Worm (Caenorhabditis elegans) whole organism, L4 larva: ENCODE data around the gene Y53C12A.8.
"Not testable (repeated sequence)": the region's sequence is repeated elsewhere in the genome, so short reads cannot be mapped to it uniquely, and the experiment has no call there.

Experiments used
- D1046.2 ChIP-seq: fragments of 200-800 bp; sonication (Bioruptor generic); IDR thresholded peaks from 2 replicates; pipeline ENCODE4 v1.3.6; 2022; ENCODE audit warnings: missing genetic modification characterization, missing compliant biosample characterization
- F37D6.2 ChIP-seq: sonication (generic microtip); optimal IDR thresholded peaks from 2 replicates; lab custom pipeline; 2016; ENCODE audit warnings: mild to moderate bottlenecking, missing genetic modification characterization, missing compliant biosample characterization
- F44E2.7 ChIP-seq: fragments of 200-800 bp; sonication (Bioruptor generic); IDR thresholded peaks from 2 replicates; pipeline ENCODE4 v2.1.2; 2022; ENCODE audit warnings: missing genetic modification characterization, missing compliant biosample characterization
- Y105C5A.15 ChIP-seq: fragments of 200-800 bp; sonication (Bioruptor generic); IDR thresholded peaks from 2 replicates; pipeline ENCODE4 v1.3.6; 2022; ENCODE audit warnings: missing genetic modification characterization, missing compliant biosample characterization
- Y75B8A.6 ChIP-seq: fragments of 200-800 bp; sonication (Bioruptor generic); IDR thresholded peaks from 2 replicates; pipeline ENCODE4 v1.3.6; 2022; ENCODE audit warnings: missing genetic modification reagents, missing genetic modification characterization, missing compliant biosample characterization
- aha-1 ChIP-seq: fragments of 150-350 bp; peaks from one replicate; lab custom pipeline; 2014; ENCODE audit warnings: missing biosample characterization, missing genetic modification characterization
- ama-1 ChIP-seq: fragments of 150-350 bp; optimal IDR thresholded peaks from 2 replicates; lab custom pipeline; 2014; ENCODE audit warnings: inconsistent platforms, mixed read lengths
- arid-1 ChIP-seq: fragments of 200-800 bp; sonication (Bioruptor generic); conservative IDR thresholded peaks from 2 replicates; pipeline ENCODE4 v1.3.6; 2022; ENCODE audit warnings: missing genetic modification reagents, missing genetic modification characterization, missing compliant biosample characterization
- attf-4 ChIP-seq: sonication (generic microtip); optimal IDR thresholded peaks from 3 replicates; lab custom pipeline; 2017; ENCODE audit warnings: missing biosample characterization, missing genetic modification characterization
- ceh-20 ChIP-seq: fragments of 200-800 bp; sonication (Bioruptor generic); IDR thresholded peaks from 2 replicates; pipeline ENCODE4 v1.3.6; 2022; ENCODE audit warnings: missing genetic modification reagents, missing genetic modification characterization, missing compliant biosample characterization
- ceh-82 ChIP-seq: sonication (generic microtip); optimal IDR thresholded peaks from 2 replicates; lab custom pipeline; 2017; ENCODE audit warnings: missing biosample characterization, missing genetic modification characterization
- dmd-6 ChIP-seq: fragments of 200-800 bp; sonication (Bioruptor generic); IDR thresholded peaks from 2 replicates; pipeline ENCODE4 v1.3.6; 2022; ENCODE audit warnings: missing genetic modification reagents, missing genetic modification characterization, missing compliant biosample characterization
- dpl-1 ChIP-seq: fragments of 150-350 bp; optimal IDR thresholded peaks from 2 replicates; lab custom pipeline; 2014; ENCODE audit warnings: missing biosample characterization, missing genetic modification reagents, missing genetic modification characterization
- dve-1 ChIP-seq: sonication (generic microtip); optimal IDR thresholded peaks from 2 replicates; lab custom pipeline; 2017; ENCODE audit warnings: antibody characterized with exemption, mild to moderate bottlenecking, missing genetic modification characterization, missing compliant biosample characterization; ENCODE audit not compliant: insufficient read depth
- egl-27 ChIP-seq: sonication (generic microtip); optimal IDR thresholded peaks from 3 replicates; lab custom pipeline; 2017; ENCODE audit warnings: missing biosample characterization, missing genetic modification reagents, missing genetic modification characterization
- egl-43 ChIP-seq: fragments of 200-800 bp; sonication (Bioruptor generic); IDR thresholded peaks from 2 replicates; pipeline ENCODE4 v1.3.6; 2022; ENCODE audit warnings: missing genetic modification reagents, missing genetic modification characterization, missing compliant biosample characterization
- fkh-10 ChIP-seq: fragments of 150-350 bp; optimal IDR thresholded peaks from 2 replicates; lab custom pipeline; 2014; ENCODE audit warnings: missing biosample characterization, missing genetic modification reagents, missing genetic modification characterization
- hlh-11 ChIP-seq: fragments of 200-800 bp; sonication (Bioruptor generic); optimal IDR thresholded peaks from 2 replicates; lab custom pipeline; 2018; ENCODE audit warnings: mild to moderate bottlenecking, missing genetic modification characterization, missing compliant biosample characterization
- hlh-30 ChIP-seq: sonication (generic microtip); optimal IDR thresholded peaks from 2 replicates; lab custom pipeline; 2017; ENCODE audit warnings: antibody characterized with exemption, mild to moderate bottlenecking, missing genetic modification characterization, missing compliant biosample characterization; ENCODE audit not compliant: insufficient read depth
- hmg-1.1 ChIP-seq: fragments of 200-800 bp; sonication (Bioruptor generic); IDR thresholded peaks from 2 replicates; pipeline ENCODE4 v1.3.6; 2022; ENCODE audit warnings: missing genetic modification reagents, missing genetic modification characterization, missing compliant biosample characterization
- lim-7 ChIP-seq: fragments of 200-800 bp; sonication (Bioruptor generic); IDR thresholded peaks from 2 replicates; pipeline ENCODE4 v1.3.6; 2022; ENCODE audit warnings: missing genetic modification characterization, missing compliant biosample characterization
- lin-1 ChIP-seq: fragments of 200-800 bp; sonication (Bioruptor generic); IDR thresholded peaks from 2 replicates; pipeline ENCODE4 v1.3.6; 2022; ENCODE audit warnings: missing genetic modification reagents, missing genetic modification characterization, missing compliant biosample characterization
- lin-38 ChIP-seq: fragments of 200-800 bp; sonication (Bioruptor generic); IDR thresholded peaks from 2 replicates; pipeline ENCODE4 v1.3.6; 2022; ENCODE audit warnings: missing genetic modification reagents, missing genetic modification characterization, missing compliant biosample characterization
- lsy-2 ChIP-seq, 2 experiments: fragments of 150-350 bp in 1 of 2; sonication (generic microtip) in 1 of 2; optimal IDR thresholded peaks; 2 replicates each; lab custom pipeline; 2014 to 2017; ENCODE audit warnings: missing biosample characterization in 2 of 2, missing genetic modification characterization in 2 of 2
- madf-9 ChIP-seq: fragments of 200-800 bp; sonication (Bioruptor generic); conservative IDR thresholded peaks from 2 replicates; pipeline ENCODE4 v1.3.6; 2022; ENCODE audit warnings: missing genetic modification reagents, missing genetic modification characterization, missing compliant biosample characterization
- mdt-29 ChIP-seq: fragments of 200-800 bp; sonication (Bioruptor generic); IDR thresholded peaks from 2 replicates; pipeline ENCODE4 v1.3.6; 2022; ENCODE audit warnings: missing genetic modification reagents, missing genetic modification characterization, missing compliant biosample characterization
- mep-1 ChIP-seq: fragments of 150-350 bp; sonication (generic microtip); optimal IDR thresholded peaks from 3 replicates; lab custom pipeline; 2014; ENCODE audit warnings: missing biosample characterization, missing genetic modification characterization
- mes-2 ChIP-seq: sonication (generic microtip); optimal IDR thresholded peaks from 2 replicates; lab custom pipeline; 2016; ENCODE audit warnings: missing genotype, mild to moderate bottlenecking, missing genetic modification characterization, missing compliant biosample characterization; ENCODE audit not compliant: poor library complexity, severe bottlenecking
- nhr-102 ChIP-seq: sonication (generic microtip); optimal IDR thresholded peaks from 2 replicates; lab custom pipeline; 2016; ENCODE audit warnings: mild to moderate bottlenecking, missing genetic modification characterization, moderate library complexity, missing compliant biosample characterization
- nhr-6 ChIP-seq: fragments of 150-350 bp; optimal IDR thresholded peaks from 2 replicates; lab custom pipeline; 2014; ENCODE audit warnings: missing biosample characterization, missing genetic modification characterization
- pha-4 ChIP-seq, 2 experiments: fragments of 150-350 bp in 1 of 2; fragments of 200-800 bp in 1 of 2; sonication (Bioruptor generic) in 1 of 2; IDR thresholded peaks in 1 of 2; optimal IDR thresholded peaks in 1 of 2; 2 replicates each; pipeline versions ENCODE4 v1.3.6 to Lab custom; 2014 to 2022; ENCODE audit warnings: missing genetic modification characterization in 2 of 2, missing genetic modification reagents in 2 of 2, missing biosample characterization in 1 of 2, missing compliant biosample characterization in 1 of 2
- php-3 ChIP-seq: fragments of 200-800 bp; sonication (Bioruptor generic); IDR thresholded peaks from 2 replicates; pipeline ENCODE4 v1.3.6; 2022; ENCODE audit warnings: missing genetic modification reagents, missing genetic modification characterization, missing compliant biosample characterization
- pqm-1 ChIP-seq: sonication (generic microtip); optimal IDR thresholded peaks from 2 replicates; lab custom pipeline; 2017; ENCODE audit warnings: missing biosample characterization, missing genetic modification characterization
- set-16 ChIP-seq: fragments of 200-800 bp; sonication (Bioruptor generic); IDR thresholded peaks from 2 replicates; pipeline ENCODE4 v1.3.6; 2022; ENCODE audit warnings: missing genetic modification reagents, missing genetic modification characterization, missing compliant biosample characterization
- skn-1 ChIP-seq: fragments of 150-350 bp; optimal IDR thresholded peaks from 2 replicates; lab custom pipeline; 2014; ENCODE audit warnings: missing biosample characterization, missing genetic modification characterization
- spr-1 ChIP-seq: sonication (generic microtip); optimal IDR thresholded peaks from 2 replicates; lab custom pipeline; 2016; ENCODE audit warnings: mild to moderate bottlenecking, missing genetic modification characterization, missing compliant biosample characterization
- tra-1 ChIP-seq: fragments of 200-800 bp; sonication (Bioruptor generic); IDR thresholded peaks from 2 replicates; pipeline ENCODE4 v1.3.6; 2022; ENCODE audit warnings: missing genetic modification reagents, missing genetic modification characterization, missing compliant biosample characterization
- unc-39 ChIP-seq: sonication (generic microtip); optimal IDR thresholded peaks from 2 replicates; lab custom pipeline; 2017; ENCODE audit warnings: missing biosample characterization, missing genetic modification characterization

Gene Y53C12A.8

ce11 chrII:9738820-9739219 is 38.6 kb upstream of the Y53C12A.8 start (continued):
- TF ChIP-seq D1046.2 (GFP tag; lab: Robert Waterston, UW) (no peak), mep-1 (tag; lab: Kevin White, UChicago) (peak; percentile 31), spr-1 (tag; lab: Kevin White, UChicago) (no peak), dve-1 (peak; percentile 88), madf-9 (GFP tag; lab: Robert Waterston, UW) (0 out of 2 replicates have a peak, but pooled peaks have one; percentile 21), lim-7 (peak; percentile 49; the same call in 1 of the 2 replicates), Y105C5A.15 (GFP tag; lab: Robert Waterston, UW) (peak; percentile 53; the same call in 1 of the 2 replicates), php-3 (GFP tag; lab: Robert Waterston, UW) (peak; percentile 92), mes-2 (tag; lab: Kevin White, UChicago) (peak; percentile 5), nhr-102 (tag; lab: Kevin White, UChicago) (peak; percentile 63), lsy-2 (tag; optimal IDR thresholded peaks at IDR 0.05; lab: Kevin White, UChicago) (peak; percentile 26 to 57), F44E2.7 (GFP tag; lab: Robert Waterston, UW) (no peak), Y75B8A.6 (GFP tag; lab: Robert Waterston, UW) (0 out of 2 replicates have a peak, but pooled peaks have one; percentile 62), F37D6.2 (tag; lab: Kevin White, UChicago) (no peak), ama-1 (lab: Kevin White, UChicago) (peak; percentile 65), lin-38 (peak; percentile 48; the same call in 1 of the 2 replicates), skn-1 (tag; lab: Kevin White, UChicago) (no peak), mdt-29 (no peak), hlh-30 (tag; lab: Kevin White, UChicago) (peak; percentile 73), nhr-6 (tag; lab: Kevin White, UChicago) (peak; percentile 25), lin-1 (GFP tag; lab: Robert Waterston, UW) (peak; percentile 83; the same call in 1 of the 2 replicates), fkh-10 (no peak), egl-43 (peak; percentile 61; the same call in 1 of the 2 replicates), pqm-1 (tag; lab: Kevin White, UChicago) (peak; percentile 86), dmd-6 (GFP tag; lab: Robert Waterston, UW) (peak; percentile 91), ceh-82 (tag; lab: Kevin White, UChicago) (no peak)

DNA sequence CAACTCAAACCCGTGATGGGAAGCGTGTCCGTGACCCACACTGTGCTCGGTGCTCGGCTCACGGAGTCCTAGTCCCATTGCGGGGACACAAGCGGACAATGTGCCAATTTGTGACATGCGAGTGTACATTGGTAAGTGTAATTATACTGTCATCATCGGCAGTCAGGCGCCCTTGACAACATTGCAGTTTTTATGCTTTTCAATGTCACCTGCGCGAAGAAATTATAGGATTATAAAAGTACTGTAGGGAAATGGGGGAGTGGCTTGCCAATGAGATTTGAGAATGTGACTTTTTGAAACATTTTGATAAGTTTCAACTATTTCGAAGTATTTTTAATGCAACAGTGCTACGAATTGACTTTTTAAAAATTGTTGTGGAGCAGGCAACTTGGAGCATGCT is 35.5 kb upstream of the Y53C12A.8 start:
- no peak for TF ChIP-seq unc-39 (tag; lab: Kevin White, UChicago)
- TF ChIP-seq hlh-30 (tag; lab: Kevin White, UChicago): no peak
- no peak for TF ChIP-seq F44E2.7 (GFP tag; lab: Robert Waterston, UW)
- TF ChIP-seq pqm-1 (tag; lab: Kevin White, UChicago): no peak
- TF ChIP-seq arid-1: no peak
- peak; percentile 95 for TF ChIP-seq aha-1 (tag; lab: Kevin White, UChicago)
- no peak for TF ChIP-seq dpl-1
- no peak for TF ChIP-seq egl-27
- TF ChIP-seq attf-4: no peak
- TF ChIP-seq lsy-2 (tag; optimal IDR thresholded peaks at IDR 0.05; lab: Kevin White, UChicago): peak in 1 of 2 experiments; percentile 4

DNA sequence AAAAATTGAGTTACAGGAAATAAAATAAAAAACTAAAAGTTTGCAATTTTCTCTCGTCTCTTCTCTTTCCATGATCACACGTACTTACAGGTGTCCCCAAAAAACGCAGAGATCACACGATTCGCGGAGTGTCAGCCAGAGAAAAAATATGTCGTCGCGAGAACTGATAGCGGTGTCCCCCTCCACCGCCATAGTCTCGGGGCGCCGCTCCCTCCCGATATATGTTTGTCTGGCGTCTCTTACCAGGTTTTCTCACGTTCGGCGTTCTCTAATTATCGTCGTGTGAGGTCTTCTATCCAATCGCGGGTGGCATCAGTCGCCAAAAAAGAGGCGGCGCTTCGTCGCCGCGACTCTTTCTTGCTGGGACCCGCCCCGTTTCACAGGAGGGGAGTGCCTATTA is 31.5 kb upstream of the Y53C12A.8 start, which contains the start of gene mab-3:
TSS of gene mab-3 (plus strand) at position 328 of the 400 bp plus-strand sequence.
- TF ChIP-seq pha-4 (GFP tag; IDR thresholded peaks at IDR 0.05; lab: Robert Waterston, UW) (peak; percentile 17; the same call in 1 of the 2 replicates), dmd-6 (GFP tag; lab: Robert Waterston, UW) (peak; percentile 59), egl-43 (0 out of 2 replicates have a peak, but pooled peaks have one; percentile 15), set-16 (GFP tag; lab: Robert Waterston, UW) (peak; percentile 67), php-3 (GFP tag; lab: Robert Waterston, UW) (peak; percentile 70), hmg-1.1 (GFP tag; lab: Robert Waterston, UW) (0 out of 2 replicates have a peak, but pooled peaks have one; percentile 41), tra-1 (peak; percentile 98), arid-1 (0 out of 2 replicates have a peak, but pooled peaks have one; percentile 18), ceh-20 (GFP tag; lab: Robert Waterston, UW) (0 out of 2 replicates have a peak, but pooled peaks have one; percentile 13), lin-1 (GFP tag; lab: Robert Waterston, UW) (0 out of 2 replicates have a peak, but pooled peaks have one; percentile 46), hlh-11 (tag; lab: Kevin White, UChicago) (peak; percentile 51)
- TF ChIP-seq pha-4 (tag; optimal IDR thresholded peaks at IDR 0.05; lab: Kevin White, UChicago): not testable (repeated sequence)
